Fruit fly (Drosophila melanogaster) whole organism, embryonic: Measurements from ENCODE around the gene Ist1.

ENCODE experiments used
- Atf-2 ChIP-seq: fragments of 200-800 bp; sonication (Bioruptor generic); optimal IDR thresholded peaks from 2 replicates; lab custom pipeline; 2016; ENCODE audit warnings: missing biosample characterization, missing genetic modification characterization
- CG10654 ChIP-seq: fragments of 200-800 bp; sonication (Bioruptor generic); optimal IDR thresholded peaks from 2 replicates; lab custom pipeline; 2016; ENCODE audit warnings: missing biosample characterization, missing genetic modification characterization
- CG12236 ChIP-seq: fragments of 200-800 bp; sonication (Bioruptor generic); optimal IDR thresholded peaks from 2 replicates; lab custom pipeline; 2016; ENCODE audit warnings: missing biosample characterization, missing genetic modification characterization
- CG12769 ChIP-seq: fragments of 200-800 bp; sonication (Bioruptor generic); optimal IDR thresholded peaks from 2 replicates; lab custom pipeline; 2019; ENCODE audit warnings: missing biosample characterization, mild to moderate bottlenecking, missing genetic modification characterization, moderate library complexity
- CG1529 ChIP-seq: fragments of 200-800 bp; sonication (Bioruptor generic); optimal IDR thresholded peaks from 3 replicates; lab custom pipeline; 2018; ENCODE audit warnings: missing biosample characterization, missing genetic modification characterization
- CG15479 ChIP-seq: fragments of 200-800 bp; sonication (Bioruptor generic); optimal IDR thresholded peaks from 3 replicates; lab custom pipeline; 2019; ENCODE audit warnings: missing biosample characterization, mild to moderate bottlenecking, missing genetic modification characterization, moderate library complexity
- CG1602 ChIP-seq: fragments of 200-800 bp; sonication (Bioruptor generic); optimal IDR thresholded peaks from 3 replicates; lab custom pipeline; 2016; ENCODE audit warnings: missing biosample characterization, missing genetic modification characterization
- CG17802 ChIP-seq: fragments of 200-800 bp; sonication (Bioruptor generic); optimal IDR thresholded peaks from 2 replicates; lab custom pipeline; 2018; ENCODE audit warnings: missing biosample characterization, mild to moderate bottlenecking, missing genetic modification characterization, moderate library complexity
- CG2202 ChIP-seq: fragments of 200-800 bp; sonication (Bioruptor generic); optimal IDR thresholded peaks from 2 replicates; lab custom pipeline; 2018; ENCODE audit warnings: missing biosample characterization, mild to moderate bottlenecking, missing genetic modification characterization
- CG30020 ChIP-seq: fragments of 200-800 bp; optimal IDR thresholded peaks from 2 replicates; lab custom pipeline; 2019; ENCODE audit warnings: missing biosample characterization, mild to moderate bottlenecking, missing genetic modification characterization, moderate library complexity
- CG3163 ChIP-seq: fragments of 200-800 bp; sonication (Bioruptor generic); optimal IDR thresholded peaks from 3 replicates; lab custom pipeline; 2016; ENCODE audit warnings: missing biosample characterization, missing genetic modification characterization
- CG3995 ChIP-seq: fragments of 200-800 bp; sonication (Bioruptor generic); optimal IDR thresholded peaks from 3 replicates; lab custom pipeline; 2016; ENCODE audit warnings: missing biosample characterization, missing genetic modification characterization
- CG4282 ChIP-seq: fragments of 200-800 bp; sonication (Bioruptor generic); optimal IDR thresholded peaks from 2 replicates; lab custom pipeline; 2016; ENCODE audit warnings: missing biosample characterization, missing genetic modification characterization
- CG4617 ChIP-seq: fragments of 200-800 bp; sonication (Bioruptor generic); optimal IDR thresholded peaks from 3 replicates; lab custom pipeline; 2016; ENCODE audit warnings: missing biosample characterization, missing genetic modification characterization, borderline replicate concordance
- CG8281 ChIP-seq: fragments of 200-800 bp; sonication (Bioruptor generic); optimal IDR thresholded peaks from 2 replicates; lab custom pipeline; 2018; ENCODE audit warnings: missing biosample characterization, mild to moderate bottlenecking, missing genetic modification characterization, moderate library complexity
- CG8478 ChIP-seq: fragments of >200 bp; optimal IDR thresholded peaks from 2 replicates; lab custom pipeline; 2018
- CG9876 ChIP-seq: fragments of 200-800 bp; sonication (Bioruptor generic); optimal IDR thresholded peaks from 2 replicates; lab custom pipeline; 2016; ENCODE audit warnings: missing biosample characterization, missing genetic modification characterization
- Dp ChIP-seq: fragments of 200-800 bp; sonication (Bioruptor generic); optimal IDR thresholded peaks from 2 replicates; lab custom pipeline; 2018; ENCODE audit warnings: missing biosample characterization, mild to moderate bottlenecking, missing genetic modification characterization, moderate library complexity
- E2f1 ChIP-seq: fragments of 200-800 bp; sonication (Bioruptor generic); IDR thresholded peaks from 2 replicates; pipeline ENCODE4 v1.3.6; 2022; ENCODE audit warnings: missing biosample characterization, missing genetic modification characterization
- Fer3 ChIP-seq: fragments of 200-800 bp; sonication (Bioruptor generic); optimal IDR thresholded peaks from 2 replicates; lab custom pipeline; 2018; ENCODE audit warnings: missing biosample characterization, mild to moderate bottlenecking, missing genetic modification characterization, moderate library complexity
- HLHmδ ChIP-seq: fragments of 200-800 bp; sonication (Bioruptor generic); optimal IDR thresholded peaks from 2 replicates; lab custom pipeline; 2018; ENCODE audit warnings: missing biosample characterization, mild to moderate bottlenecking, missing genetic modification characterization, moderate library complexity
- Hr39 ChIP-seq: fragments of >200 bp; optimal IDR thresholded peaks from 2 replicates; lab custom pipeline; 2017
- Hsf ChIP-seq: fragments of 200-800 bp; sonication (Bioruptor generic); optimal IDR thresholded peaks from 3 replicates; lab custom pipeline; 2016; ENCODE audit warnings: missing biosample characterization, missing genetic modification characterization
- Lpt ChIP-seq: fragments of >200 bp; optimal IDR thresholded peaks from 2 replicates; lab custom pipeline; 2018; ENCODE audit warnings: missing biosample characterization, missing genetic modification characterization
- MTF-1 ChIP-seq: fragments of 200-800 bp; sonication (Bioruptor generic); optimal IDR thresholded peaks from 2 replicates; lab custom pipeline; 2018; ENCODE audit warnings: missing biosample characterization, mild to moderate bottlenecking, missing genetic modification characterization, borderline replicate concordance
- Mad ChIP-seq: fragments of 200-800 bp; sonication (Bioruptor generic); optimal IDR thresholded peaks from 2 replicates; lab custom pipeline; 2016; ENCODE audit warnings: missing biosample characterization, missing genetic modification characterization
- Max ChIP-seq: fragments of 200-800 bp; sonication (Bioruptor generic); optimal IDR thresholded peaks from 2 replicates; lab custom pipeline; 2016; ENCODE audit warnings: missing biosample characterization, mild to moderate bottlenecking, missing genetic modification characterization
- Nf-YA ChIP-seq: fragments of 200-800 bp; sonication (Bioruptor generic); IDR thresholded peaks from 2 replicates; pipeline ENCODE4 v1.3.6; 2022; ENCODE audit warnings: missing biosample characterization, missing genetic modification characterization
- Oli ChIP-seq: fragments of 200-800 bp; sonication (Bioruptor generic); optimal IDR thresholded peaks from 2 replicates; lab custom pipeline; 2018; ENCODE audit warnings: missing biosample characterization, mild to moderate bottlenecking, missing genetic modification characterization, moderate library complexity
- Sin3A ChIP-seq: fragments of >200 bp; optimal IDR thresholded peaks from 2 replicates; lab custom pipeline; 2018
- Six4 ChIP-seq: fragments of 200-800 bp; sonication (Bioruptor generic); optimal IDR thresholded peaks from 2 replicates; lab custom pipeline; 2016; ENCODE audit warnings: missing biosample characterization, missing genetic modification characterization
- Sox100B ChIP-seq: fragments of 200-800 bp; sonication (Bioruptor generic); optimal IDR thresholded peaks from 3 replicates; lab custom pipeline; 2018; ENCODE audit warnings: missing biosample characterization, mild to moderate bottlenecking, missing genetic modification characterization
- Tbp ChIP-seq: fragments of >200 bp; optimal IDR thresholded peaks from 2 replicates; lab custom pipeline; 2018; ENCODE audit warnings: missing biosample characterization, missing genetic modification characterization
- Trl ChIP-seq, 3 experiments: fragments of >200 bp in 2 of 3; fragments of 200-800 bp in 1 of 3; sonication (Bioruptor generic) in 1 of 3; optimal IDR thresholded peaks; 2 replicates in 1 of 3; 3 replicates in 2 of 3; lab custom pipeline; 2016 to 2017; ENCODE audit warnings: missing biosample characterization in 1 of 3, missing genetic modification characterization in 1 of 3
- btn ChIP-seq: fragments of 200-800 bp; sonication (Bioruptor generic); optimal IDR thresholded peaks from 2 replicates; lab custom pipeline; 2016; ENCODE audit warnings: missing biosample characterization, missing genetic modification characterization
- ems ChIP-seq: fragments of 200-800 bp; sonication (Bioruptor generic); optimal IDR thresholded peaks from 3 replicates; lab custom pipeline; 2016; ENCODE audit warnings: missing biosample characterization, missing genetic modification characterization
- en ChIP-seq: fragments of 200-800 bp; sonication (Bioruptor generic); optimal IDR thresholded peaks from 2 replicates; lab custom pipeline; 2016; ENCODE audit warnings: missing biosample characterization, missing genetic modification characterization
- gcm2 ChIP-seq: fragments of 200-800 bp; sonication (Bioruptor generic); optimal IDR thresholded peaks from 2 replicates; lab custom pipeline; 2016; ENCODE audit warnings: missing biosample characterization, missing genetic modification characterization
- kay ChIP-seq: fragments of 200-800 bp; sonication (Bioruptor generic); optimal IDR thresholded peaks from 2 replicates; lab custom pipeline; 2016; ENCODE audit warnings: missing biosample characterization, missing genetic modification characterization
- oc ChIP-seq: fragments of 200-800 bp; sonication (Bioruptor generic); optimal IDR thresholded peaks from 2 replicates; lab custom pipeline; 2018; ENCODE audit warnings: missing biosample characterization, mild to moderate bottlenecking, missing genetic modification characterization, moderate library complexity
- pros ChIP-seq: fragments of 200-800 bp; sonication (Bioruptor generic); optimal IDR thresholded peaks from 3 replicates; lab custom pipeline; 2019; ENCODE audit warnings: missing biosample characterization, mild to moderate bottlenecking, missing genetic modification characterization, moderate library complexity
- pzg ChIP-seq: fragments of 200-800 bp; sonication (Bioruptor generic); optimal IDR thresholded peaks from 3 replicates; lab custom pipeline; 2018; ENCODE audit warnings: missing biosample characterization, mild to moderate bottlenecking, missing genetic modification characterization, moderate library complexity
- row ChIP-seq: fragments of 200-800 bp; sonication (Bioruptor generic); IDR thresholded peaks from 3 replicates; pipeline ENCODE4 v1.3.6; 2022; ENCODE audit warnings: missing biosample characterization, missing genetic modification characterization
- salm ChIP-seq: fragments of 200-800 bp; sonication (Bioruptor generic); optimal IDR thresholded peaks from 2 replicates; lab custom pipeline; 2018; ENCODE audit warnings: missing biosample characterization, mild to moderate bottlenecking, missing genetic modification characterization
- sd ChIP-seq: fragments of 200-800 bp; sonication (Bioruptor generic); optimal IDR thresholded peaks from 3 replicates; lab custom pipeline; 2018; ENCODE audit warnings: missing biosample characterization, mild to moderate bottlenecking, missing genetic modification characterization, moderate library complexity
- sr ChIP-seq: fragments of 200-800 bp; sonication (Bioruptor generic); IDR thresholded peaks from 3 replicates; pipeline ENCODE4 v1.3.6; 2022; ENCODE audit warnings: missing biosample characterization, missing genetic modification characterization
- tgo ChIP-seq: fragments of 200-800 bp; sonication (Bioruptor generic); IDR thresholded peaks from 3 replicates; pipeline ENCODE4 v1.3.6; 2022; ENCODE audit warnings: missing biosample characterization, missing genetic modification characterization
- tio ChIP-seq: fragments of 200-800 bp; sonication (Bioruptor generic); optimal IDR thresholded peaks from 2 replicates; lab custom pipeline; 2017; ENCODE audit warnings: missing biosample characterization, missing genetic modification characterization, inconsistent platforms
- usp ChIP-seq: fragments of >200 bp; optimal IDR thresholded peaks from 2 replicates; lab custom pipeline; 2017; ENCODE audit warnings: missing biosample characterization, missing genetic modification characterization
- vfl ChIP-seq: fragments of 200-800 bp; sonication (Bioruptor generic); optimal IDR thresholded peaks from 2 replicates; lab custom pipeline; 2016; ENCODE audit warnings: missing biosample characterization, missing genetic modification characterization
- vvl ChIP-seq: fragments of 200-800 bp; sonication (Bioruptor generic); IDR thresholded peaks from 2 replicates; pipeline ENCODE4 v1.3.6; 2022; ENCODE audit warnings: missing biosample characterization, missing genetic modification characterization
- zfh2 ChIP-seq: fragments of 200-800 bp; sonication (Bioruptor generic); optimal IDR thresholded peaks from 2 replicates; lab custom pipeline; 2016; ENCODE audit warnings: missing biosample characterization, missing genetic modification characterization

The Ist1 gene

dm6 chr3L:6708995-6709606 is 47.2 kb downstream of the Ist1 start:
- TF ChIP-seq E2f1: peak; percentile 83
- TF ChIP-seq gcm2 (GFP tag; lab: Kevin White, UChicago): peak; percentile 41
- TF ChIP-seq sr (GFP tag; lab: Robert Waterston, UW): peak; percentile 84
- peak; percentile 76 for TF ChIP-seq tio (GFP tag; lab: Kevin White, UChicago)
- peak; percentile 70 for TF ChIP-seq vfl (GFP tag; lab: Kevin White, UChicago)
- TF ChIP-seq CG8281 (tag; lab: Kevin White, UChicago): peak; percentile 76
- no peak for TF ChIP-seq CG8478 (lab: Kevin White, UChicago)
- TF ChIP-seq zfh2: peak; percentile 78
- peak; percentile 67 for TF ChIP-seq Nf-YA (GFP tag; lab: Robert Waterston, UW)
- TF ChIP-seq CG1602 (GFP tag; lab: Kevin White, UChicago): peak; percentile 51
- peak; percentile 94 for TF ChIP-seq Fer3 (tag; lab: Kevin White, UChicago)
- peak; percentile 76 for TF ChIP-seq Max (GFP tag; lab: Kevin White, UChicago)
- peak; percentile 69 for TF ChIP-seq CG3995 (GFP tag; lab: Kevin White, UChicago)
- peak; percentile 94 for TF ChIP-seq vvl (GFP tag; lab: Robert Waterston, UW)
- peak; percentile 15 for TF ChIP-seq pzg (GFP tag; lab: Kevin White, UChicago)
- TF ChIP-seq pros (GFP tag; lab: Kevin White, UChicago): no peak
- no peak for TF ChIP-seq oc (tag; lab: Kevin White, UChicago)
- peak; percentile 70 for TF ChIP-seq CG1529 (GFP tag; lab: Kevin White, UChicago)
- TF ChIP-seq CG12769: peak; percentile 67
- TF ChIP-seq CG3163 (GFP tag; lab: Kevin White, UChicago): peak; percentile 34
- TF ChIP-seq CG30020 (tag; lab: Kevin White, UChicago): no peak
- TF ChIP-seq Dp (GFP tag; lab: Kevin White, UChicago): peak; percentile 5
- no peak for TF ChIP-seq CG15479
- peak; percentile 62 for TF ChIP-seq CG9876 (GFP tag; lab: Kevin White, UChicago)
- TF ChIP-seq Six4 (GFP tag; lab: Kevin White, UChicago): peak; percentile 77
- TF ChIP-seq Atf-2 (GFP tag; lab: Kevin White, UChicago): peak; percentile 40
- TF ChIP-seq CG12236 (GFP tag; lab: Kevin White, UChicago): peak; percentile 26
- peak; percentile 48 for TF ChIP-seq CG4617 (GFP tag; lab: Kevin White, UChicago)
- peak; percentile 75 for TF ChIP-seq CG17802 (tag; lab: Kevin White, UChicago)
- TF ChIP-seq CG10654 (GFP tag; lab: Kevin White, UChicago): peak; percentile 92
- no peak for TF ChIP-seq Sin3A (lab: Kevin White, UChicago)
- TF ChIP-seq ems (GFP tag; lab: Kevin White, UChicago): peak; percentile 48
- TF ChIP-seq Lpt (GFP tag; lab: Kevin White, UChicago): no peak
- peak; percentile 53 for TF ChIP-seq Mad (GFP tag; lab: Kevin White, UChicago)
- no peak for TF ChIP-seq sd (tag; lab: Kevin White, UChicago)
- peak; percentile 88 for TF ChIP-seq tgo
- TF ChIP-seq row: peak; percentile 26; the same call in 1 of the 3 replicates
- peak; percentile 81 for TF ChIP-seq en (GFP tag; lab: Kevin White, UChicago)
- no peak for TF ChIP-seq HLHmδ (GFP tag; lab: Kevin White, UChicago)
- TF ChIP-seq usp: no peak
- TF ChIP-seq btn: no peak
- TF ChIP-seq Hsf (GFP tag; lab: Kevin White, UChicago): peak; percentile 78
- TF ChIP-seq CG4282 (GFP tag; lab: Kevin White, UChicago): no peak
- TF ChIP-seq CG2202 (tag; lab: Kevin White, UChicago): peak; percentile 32
- TF ChIP-seq Oli (tag; lab: Kevin White, UChicago): peak; percentile 64
- TF ChIP-seq salm (tag; lab: Kevin White, UChicago): peak; percentile 68
- peak; percentile 44 for TF ChIP-seq kay (GFP tag; lab: Kevin White, UChicago)
- TF ChIP-seq MTF-1: peak; percentile 91
- no peak for TF ChIP-seq Hr39 (lab: Kevin White, UChicago)
- TF ChIP-seq Tbp: no peak
- TF ChIP-seq Sox100B (GFP tag; lab: Kevin White, UChicago): peak; percentile 71
- TF ChIP-seq Trl (optimal IDR thresholded peaks at IDR 0.05; lab: Kevin White, UChicago): no peak
- peak; percentile 96 for TF ChIP-seq Trl (GFP tag; optimal IDR thresholded peaks at IDR 0.05; lab: Kevin White, UChicago)
